Worm (Caenorhabditis elegans) whole organism, L1 larva: Measurements from ENCODE around the gene pept-2.

ENCODE experiments used
- C16A3.4 ChIP-seq: fragments of 150-350 bp; optimal IDR thresholded peaks from 2 replicates; lab custom pipeline; 2014; ENCODE audit warnings: missing biosample characterization, missing genetic modification characterization
- C34B4.2 ChIP-seq: sonication (generic microtip); optimal IDR thresholded peaks from 2 replicates; lab custom pipeline; 2017; ENCODE audit warnings: mild to moderate bottlenecking, missing genetic modification characterization, missing compliant biosample characterization
- F16B12.6 ChIP-seq: fragments of 150-350 bp; optimal IDR thresholded peaks from 2 replicates; lab custom pipeline; 2014; ENCODE audit warnings: missing biosample characterization, missing genetic modification characterization
- aha-1 ChIP-seq: fragments of 150-350 bp; optimal IDR thresholded peaks from 2 replicates; lab custom pipeline; 2014; ENCODE audit warnings: missing biosample characterization, missing genetic modification characterization
- alr-1 ChIP-seq: fragments of 200-800 bp; sonication (Bioruptor generic); optimal IDR thresholded peaks from 2 replicates; lab custom pipeline; 2018; ENCODE audit warnings: borderline replicate concordance, mild to moderate bottlenecking, missing genetic modification characterization, missing compliant biosample characterization
- ama-1 ChIP-seq: fragments of 150-350 bp; optimal IDR thresholded peaks from 2 replicates; lab custom pipeline; 2014
- blmp-1 ChIP-seq: fragments of 150-350 bp; optimal IDR thresholded peaks from 2 replicates; lab custom pipeline; 2014; ENCODE audit warnings: missing biosample characterization, missing genetic modification characterization
- ceh-63 ChIP-seq: fragments of 200-800 bp; sonication (Bioruptor generic); optimal IDR thresholded peaks from 2 replicates; lab custom pipeline; 2018; ENCODE audit warnings: mild to moderate bottlenecking, missing genetic modification characterization, missing compliant biosample characterization
- ceh-8 ChIP-seq: fragments of 200-800 bp; sonication (Bioruptor generic); optimal IDR thresholded peaks from 2 replicates; lab custom pipeline; 2018; ENCODE audit warnings: mild to moderate bottlenecking, missing genetic modification characterization, moderate library complexity, missing compliant biosample characterization
- ceh-82 ChIP-seq, 3 experiments: fragments of 150-350 bp in 1 of 3; sonication (generic microtip) in 2 of 3; optimal IDR thresholded peaks; 2 replicates each; lab custom pipeline; 2014 to 2017; ENCODE audit warnings: missing biosample characterization in 3 of 3, missing genetic modification characterization in 3 of 3
- ceh-88 ChIP-seq: fragments of 200-800 bp; sonication (Bioruptor generic); IDR thresholded peaks from 2 replicates; pipeline ENCODE4 v1.3.6; 2022; ENCODE audit warnings: missing genetic modification characterization, missing compliant biosample characterization
- ces-1 ChIP-seq: fragments of 150-350 bp; optimal IDR thresholded peaks from 2 replicates; lab custom pipeline; 2014; ENCODE audit warnings: missing biosample characterization, missing genetic modification reagents, missing genetic modification characterization
- dpl-1 ChIP-seq, 3 experiments: fragments of 150-350 bp in 2 of 3; sonication (generic microtip) in 1 of 3; optimal IDR thresholded peaks; 2 replicates each; lab custom pipeline; 2014 to 2017; ENCODE audit warnings: missing biosample characterization in 3 of 3, missing genetic modification characterization in 3 of 3, missing genetic modification reagents in 3 of 3
- dsc-1 ChIP-seq: sonication (generic microtip); optimal IDR thresholded peaks from 2 replicates; lab custom pipeline; 2016; ENCODE audit warnings: mild to moderate bottlenecking, missing genetic modification characterization, missing compliant biosample characterization
- efl-1 ChIP-seq, 4 experiments: fragments of 150-350 bp; optimal IDR thresholded peaks in 3 of 4; peaks in 1 of 4; 1 replicate in 1 of 4; 2 replicates in 3 of 4; lab custom pipeline; 2014; ENCODE audit warnings: missing biosample characterization in 2 of 4, missing genetic modification characterization in 2 of 4, missing genetic modification reagents in 2 of 4
- efl-3 ChIP-seq: fragments of 200-800 bp; sonication (Bioruptor generic); optimal IDR thresholded peaks from 2 replicates; lab custom pipeline; 2018; ENCODE audit warnings: mild to moderate bottlenecking, missing genetic modification characterization, missing compliant biosample characterization
- egl-13 ChIP-seq: sonication (generic microtip); optimal IDR thresholded peaks from 2 replicates; lab custom pipeline; 2016; ENCODE audit warnings: missing genotype, missing genetic modification reagents, missing genetic modification characterization, missing compliant biosample characterization
- ets-5 ChIP-seq: fragments of 200-800 bp; sonication (Bioruptor generic); IDR thresholded peaks from 2 replicates; pipeline ENCODE4 v1.3.6; 2022; ENCODE audit warnings: missing genetic modification characterization, missing compliant biosample characterization
- fkh-10 ChIP-seq: sonication (generic microtip); optimal IDR thresholded peaks from 2 replicates; lab custom pipeline; 2017; ENCODE audit warnings: missing biosample characterization, missing genetic modification reagents, missing genetic modification characterization
- fkh-4 ChIP-seq: sonication (generic microtip); optimal IDR thresholded peaks from 2 replicates; lab custom pipeline; 2016; ENCODE audit warnings: missing compliant biosample characterization, missing genetic modification characterization, borderline replicate concordance
- fos-1 ChIP-seq: fragments of 150-350 bp; optimal IDR thresholded peaks from 2 replicates; lab custom pipeline; 2014; ENCODE audit warnings: missing biosample characterization, missing genetic modification characterization
- grh-1 ChIP-seq: fragments of 200-800 bp; sonication (Bioruptor generic); IDR thresholded peaks from 2 replicates; pipeline ENCODE4 v1.3.6; 2022; ENCODE audit warnings: missing genetic modification reagents, missing genetic modification characterization, missing compliant biosample characterization
- hlh-17 ChIP-seq: fragments of 200-800 bp; sonication (Bioruptor generic); optimal IDR thresholded peaks from 2 replicates; lab custom pipeline; 2018; ENCODE audit warnings: missing genetic modification characterization, mild to moderate bottlenecking, missing compliant biosample characterization, moderate library complexity, borderline replicate concordance
- irx-1 ChIP-seq: sonication (generic microtip); optimal IDR thresholded peaks from 2 replicates; lab custom pipeline; 2016; ENCODE audit warnings: missing genetic modification characterization, missing compliant biosample characterization
- jun-1 ChIP-seq: fragments of 150-350 bp; optimal IDR thresholded peaks from 2 replicates; lab custom pipeline; 2014; ENCODE audit warnings: missing biosample characterization, missing genetic modification reagents, missing genetic modification characterization
- lin-13 ChIP-seq: fragments of 150-350 bp; optimal IDR thresholded peaks from 2 replicates; lab custom pipeline; 2014; ENCODE audit warnings: missing biosample characterization, missing genetic modification reagents, missing genetic modification characterization
- lin-14 ChIP-seq: fragments of 200-800 bp; sonication (Bioruptor generic); optimal IDR thresholded peaks from 2 replicates; lab custom pipeline; 2018; ENCODE audit warnings: mild to moderate bottlenecking, missing genetic modification characterization, moderate library complexity, missing compliant biosample characterization
- lin-15B ChIP-seq: fragments of 150-350 bp; sonication (generic microtip); optimal IDR thresholded peaks from 3 replicates; lab custom pipeline; 2014; ENCODE audit warnings: missing biosample characterization, missing genetic modification characterization
- lin-35 ChIP-seq, 2 experiments: fragments of 150-350 bp; optimal IDR thresholded peaks; 2 replicates each; lab custom pipeline; 2014; ENCODE audit warnings: missing biosample characterization in 2 of 2, missing genetic modification characterization in 2 of 2, missing genetic modification reagents in 2 of 2
- lin-39 ChIP-seq: fragments of 150-350 bp; optimal IDR thresholded peaks from 2 replicates; lab custom pipeline; 2014; ENCODE audit warnings: missing biosample characterization, missing genetic modification reagents, missing genetic modification characterization
- lsy-2 ChIP-seq, 2 experiments: fragments of 150-350 bp; optimal IDR thresholded peaks; 2 replicates each; lab custom pipeline; 2014; ENCODE audit warnings: missing biosample characterization in 2 of 2, missing genetic modification characterization in 2 of 2
- mab-9 ChIP-seq: fragments of 200-800 bp; sonication (Bioruptor generic); IDR thresholded peaks from 2 replicates; pipeline ENCODE4 v1.3.6; 2022; ENCODE audit warnings: missing genetic modification reagents, missing genetic modification characterization, missing compliant biosample characterization
- mef-2 ChIP-seq: fragments of 150-350 bp; optimal IDR thresholded peaks from 2 replicates; lab custom pipeline; 2014; ENCODE audit warnings: missing biosample characterization, missing genetic modification characterization
- mep-1 ChIP-seq: fragments of 150-350 bp; optimal IDR thresholded peaks from 2 replicates; lab custom pipeline; 2014; ENCODE audit warnings: missing biosample characterization, missing genetic modification characterization
- nhr-11 ChIP-seq: fragments of 150-350 bp; optimal IDR thresholded peaks from 2 replicates; lab custom pipeline; 2014; ENCODE audit warnings: missing biosample characterization, missing genetic modification characterization
- nhr-19 ChIP-seq: fragments of 200-800 bp; sonication (Bioruptor generic); conservative IDR thresholded peaks from 2 replicates; pipeline ENCODE4 v1.3.6; 2022; ENCODE audit warnings: missing genetic modification characterization, missing compliant biosample characterization
- nhr-20 ChIP-seq: sonication (generic microtip); optimal IDR thresholded peaks from 2 replicates; lab custom pipeline; 2016; ENCODE audit warnings: mild to moderate bottlenecking, missing genetic modification characterization, missing compliant biosample characterization
- nhr-47 ChIP-seq: sonication (generic microtip); optimal IDR thresholded peaks from 2 replicates; lab custom pipeline; 2016; ENCODE audit warnings: mild to moderate bottlenecking, missing genetic modification characterization, moderate library complexity, missing compliant biosample characterization
- nhr-90 ChIP-seq: sonication (generic microtip); optimal IDR thresholded peaks from 2 replicates; lab custom pipeline; 2016; ENCODE audit warnings: mild to moderate bottlenecking, missing genetic modification characterization, missing compliant biosample characterization; ENCODE audit not compliant: poor library complexity
- pax-3 ChIP-seq: fragments of 200-800 bp; sonication (Bioruptor generic); optimal IDR thresholded peaks from 2 replicates; lab custom pipeline; 2018; ENCODE audit warnings: mild to moderate bottlenecking, missing genetic modification characterization, moderate library complexity, missing compliant biosample characterization
- pqm-1 ChIP-seq: sonication (generic microtip); optimal IDR thresholded peaks from 3 replicates; lab custom pipeline; 2017; ENCODE audit warnings: missing biosample characterization, missing genetic modification characterization
- rnt-1 ChIP-seq: sonication (generic microtip); optimal IDR thresholded peaks from 2 replicates; lab custom pipeline; 2016; ENCODE audit warnings: mild to moderate bottlenecking, missing genetic modification characterization, moderate library complexity, missing compliant biosample characterization
- snpc-4 ChIP-seq: fragments of 150-350 bp; optimal IDR thresholded peaks from 2 replicates; lab custom pipeline; 2014; ENCODE audit warnings: missing biosample characterization, missing genetic modification characterization
- sptf-1 ChIP-seq: fragments of 150-350 bp; optimal IDR thresholded peaks from 2 replicates; lab custom pipeline; 2014; ENCODE audit warnings: missing biosample characterization, missing genetic modification characterization
- sup-37 ChIP-seq: fragments of 200-800 bp; sonication (Bioruptor generic); optimal IDR thresholded peaks from 2 replicates; lab custom pipeline; 2018; ENCODE audit warnings: mild to moderate bottlenecking, missing genetic modification characterization, missing compliant biosample characterization
- unc-130 ChIP-seq: fragments of 150-350 bp; optimal IDR thresholded peaks from 2 replicates; lab custom pipeline; 2017; ENCODE audit warnings: missing biosample characterization, missing genetic modification characterization, inconsistent platforms
- unc-62 ChIP-seq: fragments of 150-350 bp; optimal IDR thresholded peaks from 2 replicates; lab custom pipeline; 2014; ENCODE audit warnings: missing biosample characterization, missing genetic modification reagents, missing genetic modification characterization
- unc-86 ChIP-seq: sonication (generic microtip); optimal IDR thresholded peaks from 2 replicates; lab custom pipeline; 2016; ENCODE audit warnings: missing genetic modification characterization, missing compliant biosample characterization
- unc-98 ChIP-seq: fragments of 200-800 bp; sonication (Bioruptor generic); IDR thresholded peaks from 2 replicates; pipeline ENCODE4 v1.3.6; 2022; ENCODE audit warnings: missing genetic modification characterization, missing compliant biosample characterization
- xbp-1 ChIP-seq: sonication (generic microtip); optimal IDR thresholded peaks from 2 replicates; lab custom pipeline; 2016; ENCODE audit warnings: missing genetic modification characterization, missing compliant biosample characterization

pept-2 gene

DNA sequence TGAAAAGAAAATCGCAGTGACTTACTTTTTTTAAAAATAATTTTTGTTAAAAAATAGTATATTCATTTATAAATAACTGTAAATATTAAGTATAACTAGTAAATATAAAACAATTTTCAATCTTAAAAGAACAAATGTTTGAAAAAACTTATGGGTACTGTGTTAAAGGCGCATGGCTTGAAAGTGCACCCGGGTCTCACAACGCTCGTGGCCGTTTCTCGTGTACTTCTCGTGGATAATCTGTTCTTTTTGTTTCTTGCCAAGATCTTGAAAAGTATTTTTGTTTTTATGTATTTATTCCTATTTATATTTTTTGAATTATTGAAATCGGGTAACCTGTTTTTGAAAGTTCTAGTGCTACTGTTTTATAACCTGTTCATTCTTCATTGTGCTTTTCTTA, 24.4 kb upstream of the pept-2 start:
- no peak for TF ChIP-seq C34B4.2
- TF ChIP-seq efl-1 (optimal IDR thresholded peaks at IDR 0.05; lab: Kevin White, UChicago) = no peak
- peak in 1 of 2 experiments; percentile 4 for TF ChIP-seq efl-1 (GFP tag; optimal IDR thresholded peaks at IDR 0.05 in 1 of 2; lab: Kevin White, UChicago)

DNA sequence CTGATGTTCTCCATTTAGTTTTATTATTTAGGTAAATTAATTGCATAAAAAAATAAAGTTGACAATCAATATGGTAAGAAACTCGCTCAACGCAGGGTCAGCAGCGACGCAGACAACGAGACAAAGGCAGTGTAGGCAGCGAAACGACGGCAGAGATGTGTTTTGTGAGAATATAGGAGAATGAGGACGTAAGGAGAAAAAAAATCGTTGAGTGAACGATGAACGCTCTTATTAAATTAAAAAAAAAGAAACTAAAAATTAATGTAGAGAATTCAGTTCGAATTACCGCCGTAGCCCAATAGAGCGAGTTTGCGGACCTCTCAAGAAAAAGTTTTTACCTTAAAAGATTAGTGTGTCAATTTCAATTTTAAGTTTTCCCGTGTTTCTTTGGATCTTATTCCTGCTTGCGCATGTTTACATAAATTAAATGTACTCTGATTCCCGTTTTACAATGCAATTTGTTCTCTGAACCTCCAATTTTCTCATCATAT, 22.3 kb upstream of the pept-2 start, which contains the start of gene T25B9.8:
TSS of gene T25B9.8 (minus strand) at position 51 of the 491 bp plus-strand sequence.
- TF ChIP-seq mab-9 (no peak), lin-13 (GFP tag; lab: Kevin White, UChicago) (no peak), unc-62 (no peak), aha-1 (tag; lab: Kevin White, UChicago) (no peak), snpc-4 (tag; lab: Kevin White, UChicago) (no peak), ceh-88 (GFP tag; lab: Robert Waterston, UW) (no peak), lsy-2 (tag; optimal IDR thresholded peaks at IDR 0.05; lab: Kevin White, UChicago) (peak in 1 of 2 experiments; percentile 18), ceh-82 (tag; optimal IDR thresholded peaks at IDR 0.05; lab: Kevin White, UChicago) (no peak), ets-5 (GFP tag; lab: Robert Waterston, UW) (no peak), lin-39 (tag; lab: Kevin White, UChicago) (no peak), ces-1 (no peak), sup-37 (GFP tag; lab: Kevin White, UChicago) (no peak), mef-2 (tag; lab: Kevin White, UChicago) (no peak), fkh-4 (tag; lab: Kevin White, UChicago) (no peak), C34B4.2 (no peak), lin-15B (no peak), blmp-1 (tag; lab: Kevin White, UChicago) (no peak), unc-130 (no peak), nhr-20 (tag; lab: Kevin White, UChicago) (no peak), fkh-10 (no peak), alr-1 (tag; lab: Kevin White, UChicago) (no peak), ceh-63 (GFP tag; lab: Kevin White, UChicago) (no peak), grh-1 (GFP tag; lab: Robert Waterston, UW) (no peak), egl-13 (no peak), lin-14 (GFP tag; lab: Kevin White, UChicago) (peak; percentile 19), nhr-11 (tag; lab: Kevin White, UChicago) (no peak), nhr-19 (GFP tag; lab: Robert Waterston, UW) (no peak), nhr-47 (no peak), ama-1 (lab: Kevin White, UChicago) (no peak), pqm-1 (tag; lab: Kevin White, UChicago) (no peak), F16B12.6 (no peak), irx-1 (tag; lab: Kevin White, UChicago) (no peak), xbp-1 (tag; lab: Kevin White, UChicago) (no peak), lin-35 (GFP tag; optimal IDR thresholded peaks at IDR 0.05; lab: Kevin White, UChicago) (peak; percentile 1 to 44), nhr-90 (tag; lab: Kevin White, UChicago) (no peak), hlh-17 (GFP tag; lab: Kevin White, UChicago) (no peak), efl-1 (optimal IDR thresholded peaks at IDR 0.05; lab: Kevin White, UChicago) (peak in 1 of 2 experiments; percentile 42), efl-1 (GFP tag; optimal IDR thresholded peaks at IDR 0.05 in 1 of 2; lab: Kevin White, UChicago) (peak; percentile 61 to 93), pax-3 (tag; lab: Kevin White, UChicago) (no peak), unc-98 (GFP tag; lab: Robert Waterston, UW) (no peak), rnt-1 (tag; lab: Kevin White, UChicago) (peak; percentile 23), dpl-1 (GFP tag; optimal IDR thresholded peaks at IDR 0.05; lab: Kevin White, UChicago) (peak in 2 of 3 experiments; percentile 40 to 58), ceh-8 (GFP tag; lab: Kevin White, UChicago) (no peak), sptf-1 (tag; lab: Kevin White, UChicago) (no peak), mep-1 (tag; lab: Kevin White, UChicago) (no peak), unc-86 (tag; lab: Kevin White, UChicago) (no peak), efl-3 (no peak), jun-1 (tag; lab: Kevin White, UChicago) (no peak), C16A3.4 (tag; lab: Kevin White, UChicago) (no peak), fos-1 (no peak), dsc-1 (tag; lab: Kevin White, UChicago) (no peak)
